Fruit fly (Drosophila melanogaster): Measurements from ENCODE around the gene Ssl1.

The Ssl1 gene

DNA sequence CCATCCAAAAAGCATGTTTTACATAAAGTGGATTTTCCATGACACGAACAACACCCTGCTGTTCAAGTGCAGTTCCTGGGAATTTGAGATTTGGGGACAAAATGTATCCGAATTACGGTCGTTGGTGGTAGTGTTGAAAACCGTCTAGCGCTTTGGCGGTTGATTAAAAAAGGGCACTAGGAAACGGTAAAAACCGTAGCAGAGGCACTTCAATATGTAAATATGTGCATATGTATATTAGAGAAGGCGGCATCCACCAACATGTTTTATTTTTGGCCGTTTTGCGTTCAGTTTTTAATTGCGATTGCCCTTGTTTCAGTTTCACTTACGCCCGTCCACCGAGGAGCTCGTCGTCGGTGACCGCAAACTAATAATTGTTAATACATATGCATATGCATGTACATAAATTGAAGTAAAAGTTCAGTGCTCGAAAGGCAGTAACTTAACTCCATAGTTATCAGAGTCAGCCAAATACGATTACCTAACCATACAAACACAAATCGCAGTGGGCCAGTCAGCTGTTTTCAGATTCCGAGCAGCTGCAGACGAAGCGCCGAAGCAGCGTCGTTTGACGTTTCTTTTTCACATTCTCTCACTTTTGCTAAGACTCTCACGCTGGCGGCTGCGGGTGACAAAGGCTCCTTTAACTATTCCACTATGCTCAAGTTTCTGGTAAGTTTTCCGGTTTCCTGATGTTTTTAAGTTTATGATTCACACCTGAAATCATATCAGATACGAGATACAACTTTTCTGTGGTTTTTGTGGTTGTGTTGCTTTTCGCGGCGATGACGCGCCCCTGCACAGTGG, 14.4 kb upstream of the Ssl1 start, which contains the start of gene CG33170 (continued):
- no peak; the same call in 1 of the 2 replicates for TF ChIP-seq CG13287 (GFP tag; IDR thresholded peaks at IDR 0.05; ENCODE audit: partially characterized antibody)
- TF ChIP-seq CHES-1-like (GFP tag; optimal IDR thresholded peaks at IDR 0.05): no peak
- TF ChIP-seq CG15269 (tag; optimal IDR thresholded peaks at IDR 0.05): no peak
- TF ChIP-seq dmrt99B (tag; optimal IDR thresholded peaks at IDR 0.05): no peak
- no peak; the same call in 1 of the 2 replicates for TF ChIP-seq bbx (GFP tag; IDR thresholded peaks at IDR 0.05; ENCODE audit: partially characterized antibody)
- TF ChIP-seq CG15514 (GFP tag; optimal IDR thresholded peaks at IDR 0.05): peak; percentile 45
- no peak for TF ChIP-seq B-H1 (GFP tag; IDR thresholded peaks at IDR 0.05)
- TF ChIP-seq CG10543 (GFP tag; optimal IDR thresholded peaks at IDR 0.05): peak; percentile 53
- no peak for TF ChIP-seq CG2202 (tag; optimal IDR thresholded peaks at IDR 0.05)
- TF ChIP-seq CG12071 (GFP tag; optimal IDR thresholded peaks at IDR 0.05): no peak
- TF ChIP-seq Hr39 (optimal IDR thresholded peaks at IDR 0.05): no peak
- no peak for TF ChIP-seq gce (GFP tag; IDR thresholded peaks at IDR 0.05)
- TF ChIP-seq CG13775 (GFP tag; optimal IDR thresholded peaks at IDR 0.05): no peak
- no peak for TF ChIP-seq CG6654 (GFP tag; optimal IDR thresholded peaks at IDR 0.05)
- TF ChIP-seq nerfin-2 (GFP tag; IDR thresholded peaks at IDR 0.05; ENCODE audit: partially characterized antibody): no peak
- TF ChIP-seq Oli (tag; optimal IDR thresholded peaks at IDR 0.05): no peak
- TF ChIP-seq hkb (optimal IDR thresholded peaks at IDR 0.05): no peak
- no peak for TF ChIP-seq hkb (GFP tag; IDR thresholded peaks at IDR 0.05)
- TF ChIP-seq sqz (GFP tag; optimal IDR thresholded peaks at IDR 0.05): no peak
- TF ChIP-seq CG9215 (GFP tag; IDR thresholded peaks at IDR 0.05): no peak
- no peak for TF ChIP-seq CG1832 (GFP tag; optimal IDR thresholded peaks at IDR 0.05)
- TF ChIP-seq Spps (tag; optimal IDR thresholded peaks at IDR 0.05): no peak
- TF ChIP-seq Med (GFP tag): peak; percentile 84
- no peak for TF ChIP-seq CG12659 (GFP tag; optimal IDR thresholded peaks at IDR 0.05)
- no peak for TF ChIP-seq cas (GFP tag; IDR thresholded peaks at IDR 0.05)
- TF ChIP-seq salm (tag; optimal IDR thresholded peaks at IDR 0.05): no peak
- no peak for TF ChIP-seq unpg (GFP tag; optimal IDR thresholded peaks at IDR 0.05)
- no peak for TF ChIP-seq CG1602 (GFP tag; optimal IDR thresholded peaks at IDR 0.05)
- no peak for TF ChIP-seq CG16779 (GFP tag; IDR thresholded peaks at IDR 0.05)
- no peak for TF ChIP-seq Atf3 (GFP tag; optimal IDR thresholded peaks at IDR 0.05)
- TF ChIP-seq Hr78 (GFP tag; optimal IDR thresholded peaks at IDR 0.05): no peak
- no peak for TF ChIP-seq CG3163 (GFP tag; optimal IDR thresholded peaks at IDR 0.05)
- no peak for TF ChIP-seq p53 (GFP tag; optimal IDR thresholded peaks at IDR 0.05)
- TF ChIP-seq sd (tag; optimal IDR thresholded peaks at IDR 0.05): peak; percentile 66
- 0 out of 3 replicates have a peak, but pooled peaks have one; percentile 68 for TF ChIP-seq ci (GFP tag; IDR thresholded peaks at IDR 0.05)
- no peak for TF ChIP-seq Nf-YB (GFP tag; optimal IDR thresholded peaks at IDR 0.05)
- TF ChIP-seq Gsc (GFP tag; IDR thresholded peaks at IDR 0.05): no peak
- no peak for TF ChIP-seq sr (GFP tag; IDR thresholded peaks at IDR 0.05)
- TF ChIP-seq CG11085 (GFP tag; IDR thresholded peaks at IDR 0.05): no peak
- TF ChIP-seq CG10209 (GFP tag; optimal IDR thresholded peaks at IDR 0.05): no peak
- no peak for TF ChIP-seq CG6813 (GFP tag; optimal IDR thresholded peaks at IDR 0.05)
- TF ChIP-seq CG14014 (GFP tag; IDR thresholded peaks at IDR 0.05): no peak
- TF ChIP-seq wek (GFP tag; optimal IDR thresholded peaks at IDR 0.05): no peak
- TF ChIP-seq CG7963 (GFP tag; IDR thresholded peaks at IDR 0.05; ENCODE audit: partially characterized antibody): 0 out of 3 replicates have a peak, but pooled peaks have one; percentile 7
- TF ChIP-seq CG31388 (GFP tag; optimal IDR thresholded peaks at IDR 0.05): no peak
- no peak for TF ChIP-seq CG16815 (GFP tag; optimal IDR thresholded peaks at IDR 0.05)
- TF ChIP-seq chinmo (GFP tag; IDR thresholded peaks at IDR 0.05; ENCODE audit: partially characterized antibody): 0 out of 4 replicates have a peak, but pooled peaks have one; percentile 29
- TF ChIP-seq CG7271 (tag; optimal IDR thresholded peaks at IDR 0.05): no peak
- TF ChIP-seq slbo (GFP tag; IDR thresholded peaks at IDR 0.05): no peak
